Worm (Caenorhabditis elegans) whole organism, mixed stage, embryonic: ENCODE results near the gene C23H3.2.

Source experiments
- blmp-1 ChIP-seq: fragments of 150-350 bp; optimal IDR thresholded peaks from 2 replicates; lab custom pipeline; 2014; ENCODE audit warnings: missing biosample characterization, missing genetic modification characterization
- ceh-43 ChIP-seq: fragments of 200-800 bp; sonication (Bioruptor generic); optimal IDR thresholded peaks from 2 replicates; lab custom pipeline; 2018; ENCODE audit warnings: mild to moderate bottlenecking, missing genetic modification characterization, moderate library complexity, missing compliant biosample characterization
- mls-2 ChIP-seq: sonication (generic microtip); optimal IDR thresholded peaks from 2 replicates; lab custom pipeline; 2016; ENCODE audit warnings: mild to moderate bottlenecking, missing genetic modification characterization, moderate library complexity, missing compliant biosample characterization
- nhr-237 ChIP-seq: fragments of 150-350 bp; optimal IDR thresholded peaks from 2 replicates; lab custom pipeline; 2014; ENCODE audit warnings: missing biosample characterization, missing genetic modification characterization
- snpc-4 ChIP-seq: fragments of 150-350 bp; optimal IDR thresholded peaks from 2 replicates; lab custom pipeline; 2014; ENCODE audit warnings: missing biosample characterization, missing genetic modification characterization
- sptf-1 ChIP-seq: sonication (generic microtip); optimal IDR thresholded peaks from 2 replicates; lab custom pipeline; 2017; ENCODE audit warnings: mild to moderate bottlenecking, missing genetic modification characterization, moderate library complexity, missing compliant biosample characterization
- unc-39 ChIP-seq: fragments of 150-350 bp; optimal IDR thresholded peaks from 2 replicates; lab custom pipeline; 2014; ENCODE audit warnings: missing biosample characterization, missing genetic modification characterization
- unc-62 ChIP-seq: fragments of 150-350 bp; optimal IDR thresholded peaks from 2 replicates; lab custom pipeline; 2014; ENCODE audit warnings: missing biosample characterization, missing genetic modification reagents, missing genetic modification characterization
- ztf-11 ChIP-seq: fragments of 150-350 bp; optimal IDR thresholded peaks from 2 replicates; lab custom pipeline; 2014; ENCODE audit warnings: missing biosample characterization, missing genetic modification characterization

DNA sequence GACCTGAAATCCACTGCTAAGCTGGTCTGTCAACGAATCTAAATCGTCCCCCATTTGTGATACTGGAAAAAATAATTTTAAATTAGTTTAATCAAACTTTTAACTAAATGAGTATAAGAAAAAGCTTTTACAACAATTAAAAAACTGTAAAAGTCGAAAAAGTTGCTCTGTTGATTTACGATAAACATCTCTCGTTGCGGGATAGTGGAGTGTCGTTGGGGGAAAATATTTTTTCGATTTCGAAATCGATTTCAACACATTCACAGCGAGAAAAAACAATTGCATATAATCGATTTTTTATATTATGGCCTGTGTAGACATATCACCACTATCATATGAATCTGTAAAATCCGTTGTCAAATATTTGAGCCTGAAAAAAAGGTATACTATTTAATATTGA, 29.6 kb upstream of the C23H3.2 start, which contains the start of the genes F23F1.5 and fbxc-54:
- TF ChIP-seq ztf-11 (tag; lab: Kevin White, UChicago) = no peak
- no peak for TF ChIP-seq unc-39 (tag; lab: Kevin White, UChicago)
- TF ChIP-seq unc-62 (GFP tag; lab: Kevin White, UChicago) = no peak
- TF ChIP-seq ceh-43 (GFP tag; lab: Kevin White, UChicago) = no peak
- TF ChIP-seq mls-2 (tag; lab: Kevin White, UChicago) = no peak
- no peak for TF ChIP-seq blmp-1 (tag; lab: Kevin White, UChicago)
- TF ChIP-seq sptf-1 (tag; lab: Kevin White, UChicago) = no peak
- no peak for TF ChIP-seq snpc-4 (tag; lab: Kevin White, UChicago)
- no peak for TF ChIP-seq nhr-237 (tag; lab: Kevin White, UChicago)
